Fruit fly (Drosophila melanogaster): ENCODE data around the gene PolZ2.
A peak's percentile ranks its signal among the peaks of the same experiment; 100 is the strongest.

Gene PolZ2

dm6 chr3R:5563420-5563819, 25.3 kb upstream of the PolZ2 start, which contains the start of gene Pi4KIIalpha (continued):
- no peak for TF ChIP-seq slbo (GFP tag; IDR thresholded peaks at IDR 0.05)
- no peak for TF ChIP-seq vfl (GFP tag; optimal IDR thresholded peaks at IDR 0.05)
- TF ChIP-seq Trl (optimal IDR thresholded peaks at IDR 0.05), result no peak
- no peak for TF ChIP-seq Trl (GFP tag; optimal IDR thresholded peaks at IDR 0.05)
- peak; percentile 66 for TF ChIP-seq CG15514 (GFP tag; optimal IDR thresholded peaks at IDR 0.05)
- no peak for TF ChIP-seq gsb-n (tag; optimal IDR thresholded peaks at IDR 0.05)
- peak; percentile 26; the same call in 1 of the 4 replicates for TF ChIP-seq Dll (GFP tag; IDR thresholded peaks at IDR 0.05; ENCODE audit: partially characterized antibody)
- TF ChIP-seq lmd (GFP tag; IDR thresholded peaks at IDR 0.05), result no peak
- TF ChIP-seq Hmr (GFP tag; optimal IDR thresholded peaks at IDR 0.05), result no peak
- TF ChIP-seq CG13287 (GFP tag; IDR thresholded peaks at IDR 0.05; ENCODE audit: partially characterized antibody), result peak; percentile 54
- no peak for TF ChIP-seq CG10274 (GFP tag; optimal IDR thresholded peaks at IDR 0.05)
- no peak for TF ChIP-seq ewg (GFP tag; optimal IDR thresholded peaks at IDR 0.05)
- no peak for TF ChIP-seq D19A (tag; optimal IDR thresholded peaks at IDR 0.05)
- no peak for TF ChIP-seq Jarid2 (GFP tag; optimal IDR thresholded peaks at IDR 0.05)
- peak; percentile 59 for TF ChIP-seq Dref (GFP tag; IDR thresholded peaks at IDR 0.05)
- TF ChIP-seq slou (GFP tag; optimal IDR thresholded peaks at IDR 0.05), result no peak
- TF ChIP-seq Dp (GFP tag; optimal IDR thresholded peaks at IDR 0.05), result peak; percentile 89
- no peak for TF ChIP-seq CG2199 (GFP tag; IDR thresholded peaks at IDR 0.05)
- TF ChIP-seq CG34422 (GFP tag; IDR thresholded peaks at IDR 0.05), result peak; percentile 40; the same call in 1 of the 3 replicates
- TF ChIP-seq stwl (tag; optimal IDR thresholded peaks at IDR 0.05), result peak; percentile 6
- TF ChIP-seq CG1603 (tag; optimal IDR thresholded peaks at IDR 0.05), result peak; percentile 55
- TF ChIP-seq crol (GFP tag; IDR thresholded peaks at IDR 0.05), result 0 out of 2 replicates have a peak, but pooled peaks have one; percentile 1
- no peak for TF ChIP-seq CG6791 (GFP tag; IDR thresholded peaks at IDR 0.05; ENCODE audit: partially characterized antibody)
- no peak for TF ChIP-seq CG12299 (tag; optimal IDR thresholded peaks at IDR 0.05)
- no peak for TF ChIP-seq jigr1 (GFP tag; IDR thresholded peaks at IDR 0.05)
- TF ChIP-seq ATbp (GFP tag; optimal IDR thresholded peaks at IDR 0.05), result no peak
- TF ChIP-seq CG31224 (GFP tag; IDR thresholded peaks at IDR 0.05), result no peak
- no peak for TF ChIP-seq CG8089 (GFP tag; optimal IDR thresholded peaks at IDR 0.05)
- TF ChIP-seq CG10366 (GFP tag; IDR thresholded peaks at IDR 0.05), result no peak
- TF ChIP-seq CG2120 (GFP tag; optimal IDR thresholded peaks at IDR 0.05), result no peak

- TF ChIP-seq hth (optimal IDR thresholded peaks at IDR 0.05), result no peak
- TF ChIP-seq Oaz (GFP tag; IDR thresholded peaks at IDR 0.05), result no peak
- TF ChIP-seq dm (GFP tag; optimal IDR thresholded peaks at IDR 0.05), result peak; percentile 19
- TF ChIP-seq stwl (tag; optimal IDR thresholded peaks at IDR 0.05), result peak; percentile 35
- peak; percentile 58 for TF ChIP-seq Deaf1 (tag; optimal IDR thresholded peaks at IDR 0.05)
- peak; percentile 52 for TF ChIP-seq CG4617 (GFP tag; optimal IDR thresholded peaks at IDR 0.05; ENCODE audit: borderline replicate concordance)
- peak; percentile 99 for TF ChIP-seq trem (tag; optimal IDR thresholded peaks at IDR 0.05)
- TF ChIP-seq pzg (GFP tag; optimal IDR thresholded peaks at IDR 0.05), result peak; percentile 63
- TF ChIP-seq ato (GFP tag; IDR thresholded peaks at IDR 0.05; ENCODE audit: partially characterized antibody), result 0 out of 2 replicates have a peak, but pooled peaks have one; percentile 19
- TF ChIP-seq Dref (GFP tag; IDR thresholded peaks at IDR 0.05), result peak; percentile 81
- TF ChIP-seq otp (GFP tag; IDR thresholded peaks at IDR 0.05), result 0 out of 3 replicates have a peak, but pooled peaks have one; percentile 7
- TF ChIP-seq Mrtf (GFP tag; IDR thresholded peaks at IDR 0.05), result 0 out of 3 replicates have a peak, but pooled peaks have one; percentile 26
- TF ChIP-seq nom (GFP tag; optimal IDR thresholded peaks at IDR 0.05), result peak; percentile 4
- TF ChIP-seq CG3847 (GFP tag; IDR thresholded peaks at IDR 0.05), result 0 out of 2 replicates have a peak, but pooled peaks have one; percentile 18
- TF ChIP-seq CG1792 (GFP tag; optimal IDR thresholded peaks at IDR 0.05), result no peak
- peak; percentile 34 for TF ChIP-seq nmo (GFP tag; optimal IDR thresholded peaks at IDR 0.05)
- no peak for TF ChIP-seq CG9876 (GFP tag; optimal IDR thresholded peaks at IDR 0.05)
- TF ChIP-seq phol (tag; optimal IDR thresholded peaks at IDR 0.05), result peak; percentile 22
- no peak for TF ChIP-seq CG10654 (GFP tag; optimal IDR thresholded peaks at IDR 0.05)
- TF ChIP-seq CoRest (tag; optimal IDR thresholded peaks at IDR 0.05), result peak; percentile 13
- peak; percentile 7 for TF ChIP-seq Elba2 (GFP tag; optimal IDR thresholded peaks at IDR 0.05)
- 0 out of 3 replicates have a peak, but pooled peaks have one; percentile 17 for TF ChIP-seq row (GFP tag; IDR thresholded peaks at IDR 0.05)
- TF ChIP-seq CG30020 (tag; optimal IDR thresholded peaks at IDR 0.05), result peak; percentile 28
Observed at dm6 chr3R:5564775-5565190, 23.9 kb upstream of the PolZ2 start, which contains the start of the genes CG14671 and CG12746. Gene CG14671 (minus strand): TSS chr3R:5564815. Gene CG12746 (plus strand): TSS chr3R:5564865.

All from whole organism, embryonic.